Worm (Caenorhabditis elegans): ENCODE measurements around the gene C40H1.8.

DNA sequence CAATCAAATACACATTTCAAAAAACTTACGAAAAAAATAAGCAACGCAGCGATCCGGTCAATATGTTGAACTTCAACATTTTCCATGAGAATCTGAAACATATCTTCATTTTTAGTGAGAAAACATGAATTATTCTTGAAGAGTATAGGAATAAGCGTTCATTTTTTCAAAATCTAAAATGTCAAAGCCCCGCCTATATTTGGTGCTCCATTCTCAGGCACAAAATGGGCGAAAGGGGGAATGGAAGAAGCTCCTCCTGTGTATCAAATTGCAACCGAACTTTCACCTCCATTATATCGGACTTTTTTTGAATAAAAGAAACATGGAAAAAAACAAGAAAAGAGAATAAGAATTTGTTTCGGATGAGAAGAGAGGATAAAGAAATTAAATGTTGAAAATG lies 7.9 kb upstream of the C40H1.8 start, which contains the start of gene srx-45:
- TF ChIP-seq ceh-82 (tag; optimal IDR thresholded peaks at IDR 0.05) (no peak), dmd-4 (tag; optimal IDR thresholded peaks at IDR 0.05) (no peak), ama-1 (optimal IDR thresholded peaks at IDR 0.05) (no peak), ztf-4 (tag; optimal IDR thresholded peaks at IDR 0.05) (no peak), zag-1 (tag; optimal IDR thresholded peaks at IDR 0.05) (no peak), elt-1 (tag; optimal IDR thresholded peaks at IDR 0.05) (no peak), unc-62 (GFP tag; optimal IDR thresholded peaks at IDR 0.05) (no peak), skn-1 (tag; optimal IDR thresholded peaks at IDR 0.05) (no peak), nhr-6 (tag; optimal IDR thresholded peaks at IDR 0.05) (no peak), sem-4 (tag; optimal IDR thresholded peaks at IDR 0.05) (no peak), alr-1 (tag; optimal IDR thresholded peaks at IDR 0.05) (no peak)

All from whole organism, L2 larva.